Fruit fly (Drosophila melanogaster) whole organism, embryonic: ENCODE measurements around the gene RabX4.

ENCODE experiments used
- Aef1 ChIP-seq: fragments of 200-800 bp; sonication (Bioruptor generic); IDR thresholded peaks from 3 replicates; pipeline ENCODE4 v1.3.6; 2022; ENCODE audit warnings: missing biosample characterization, missing genetic modification characterization
- BEAF-32 ChIP-seq: fragments of 200-800 bp; sonication (Bioruptor generic); optimal IDR thresholded peaks from 3 replicates; lab custom pipeline; 2017; ENCODE audit warnings: missing biosample characterization, missing genetic modification characterization, mild to moderate bottlenecking, moderate library complexity, missing genetic modification reagents
- CG10565 ChIP-seq: fragments of 200-800 bp; sonication (Bioruptor generic); optimal IDR thresholded peaks from 3 replicates; lab custom pipeline; 2016; ENCODE audit warnings: missing biosample characterization, mild to moderate bottlenecking, missing genetic modification characterization
- CG11560 ChIP-seq: fragments of 200-800 bp; sonication (Bioruptor generic); IDR thresholded peaks from 3 replicates; pipeline ENCODE4 v1.3.6; 2022; ENCODE audit warnings: missing biosample characterization, missing genetic modification characterization
- CG16813 ChIP-seq: fragments of 200-800 bp; sonication (Bioruptor generic); IDR thresholded peaks from 3 replicates; pipeline ENCODE4 v1.3.6; 2022; ENCODE audit warnings: missing biosample characterization, missing genetic modification characterization; ENCODE audit not compliant: partially characterized antibody
- CG17568 ChIP-seq: fragments of 200-800 bp; sonication (Bioruptor generic); optimal IDR thresholded peaks from 2 replicates; lab custom pipeline; 2018; ENCODE audit warnings: missing biosample characterization, mild to moderate bottlenecking, missing genetic modification characterization, moderate library complexity
- CG18599 ChIP-seq: fragments of 200-800 bp; sonication (Bioruptor generic); optimal IDR thresholded peaks from 3 replicates; lab custom pipeline; 2017; ENCODE audit warnings: missing biosample characterization, missing genetic modification characterization, mild to moderate bottlenecking, moderate library complexity, missing genetic modification reagents
- CG18764 ChIP-seq: fragments of 200-800 bp; sonication (Bioruptor generic); optimal IDR thresholded peaks from 3 replicates; lab custom pipeline; 2016; ENCODE audit warnings: missing biosample characterization, missing genetic modification characterization
- CG2116 ChIP-seq: fragments of 200-800 bp; sonication (Bioruptor generic); optimal IDR thresholded peaks from 3 replicates; lab custom pipeline; 2018; ENCODE audit warnings: missing biosample characterization, mild to moderate bottlenecking, missing genetic modification characterization
- CG2875 ChIP-seq: fragments of 200-800 bp; sonication (Bioruptor generic); optimal IDR thresholded peaks from 2 replicates; lab custom pipeline; 2017; ENCODE audit warnings: missing biosample characterization, mild to moderate bottlenecking, missing genetic modification characterization, missing genetic modification reagents
- CG3281 ChIP-seq: fragments of 200-800 bp; sonication (Bioruptor generic); optimal IDR thresholded peaks from 3 replicates; lab custom pipeline; 2017; ENCODE audit warnings: missing biosample characterization, mild to moderate bottlenecking, missing genetic modification characterization
- CG3995 ChIP-seq: fragments of 200-800 bp; sonication (Bioruptor generic); optimal IDR thresholded peaks from 3 replicates; lab custom pipeline; 2016; ENCODE audit warnings: missing biosample characterization, missing genetic modification characterization
- CG4820 ChIP-seq: fragments of 200-800 bp; sonication (Bioruptor generic); optimal IDR thresholded peaks from 3 replicates; lab custom pipeline; 2016; ENCODE audit warnings: missing biosample characterization, missing genetic modification characterization
- CG6689 ChIP-seq: fragments of 200-800 bp; sonication (Bioruptor generic); IDR thresholded peaks from 2 replicates; pipeline ENCODE4 v1.3.6; 2022; ENCODE audit warnings: missing biosample characterization, missing genetic modification characterization
- CG7372 ChIP-seq: fragments of 200-800 bp; sonication (Bioruptor generic); IDR thresholded peaks from 2 replicates; pipeline ENCODE4 v1.3.6; 2022; ENCODE audit warnings: missing biosample characterization, missing genetic modification characterization
- CG7987 ChIP-seq: fragments of 200-800 bp; sonication (Bioruptor generic); optimal IDR thresholded peaks from 2 replicates; lab custom pipeline; 2018; ENCODE audit warnings: missing biosample characterization, mild to moderate bottlenecking, missing genetic modification characterization, moderate library complexity
- Drgx ChIP-seq: fragments of 200-800 bp; sonication (Bioruptor generic); IDR thresholded peaks from 2 replicates; pipeline ENCODE4 v1.3.6; 2022; ENCODE audit warnings: missing biosample characterization, missing genetic modification characterization
- Ets65A ChIP-seq: fragments of 200-800 bp; sonication (Bioruptor generic); peaks from one replicate; lab custom pipeline; 2016; ENCODE audit warnings: missing biosample characterization, missing genetic modification characterization
- Fer2 ChIP-seq: fragments of 200-800 bp; sonication (Bioruptor generic); optimal IDR thresholded peaks from 2 replicates; lab custom pipeline; 2018; ENCODE audit warnings: missing biosample characterization, mild to moderate bottlenecking, missing genetic modification characterization, moderate library complexity
- HmgZ ChIP-seq: fragments of 200-800 bp; sonication (Bioruptor generic); optimal IDR thresholded peaks from 2 replicates; lab custom pipeline; 2018; ENCODE audit warnings: missing biosample characterization, mild to moderate bottlenecking, missing genetic modification characterization
- Hr39 ChIP-seq: fragments of >200 bp; optimal IDR thresholded peaks from 2 replicates; lab custom pipeline; 2017
- Kr ChIP-seq: fragments of 200-800 bp; sonication (Bioruptor generic); optimal IDR thresholded peaks from 2 replicates; lab custom pipeline; 2017; ENCODE audit warnings: missing biosample characterization, mild to moderate bottlenecking, missing genetic modification characterization
- Nf-YC ChIP-seq: fragments of 200-800 bp; optimal IDR thresholded peaks from 3 replicates; lab custom pipeline; 2019; ENCODE audit warnings: missing biosample characterization, mild to moderate bottlenecking, missing genetic modification characterization, moderate library complexity
- Oaz ChIP-seq: fragments of 200-800 bp; sonication (Bioruptor generic); IDR thresholded peaks from 2 replicates; pipeline ENCODE4 v1.3.6; 2022; ENCODE audit warnings: missing biosample characterization, missing genetic modification characterization
- Opbp ChIP-seq: fragments of 200-800 bp; sonication (Bioruptor generic); IDR thresholded peaks from 3 replicates; pipeline ENCODE4 v1.3.6; 2022; ENCODE audit warnings: missing biosample characterization, missing genetic modification characterization; ENCODE audit not compliant: partially characterized antibody
- Poxn ChIP-seq: fragments of 200-800 bp; sonication (Bioruptor generic); IDR thresholded peaks from 2 replicates; pipeline ENCODE4 v1.3.6; 2022; ENCODE audit warnings: missing biosample characterization, missing genetic modification characterization
- Spps ChIP-seq: fragments of 200-800 bp; sonication (Bioruptor generic); optimal IDR thresholded peaks from 2 replicates; lab custom pipeline; 2018; ENCODE audit warnings: missing biosample characterization, mild to moderate bottlenecking, missing genetic modification characterization
- Xbp1 ChIP-seq: fragments of 200-800 bp; sonication (Bioruptor generic); optimal IDR thresholded peaks from 3 replicates; lab custom pipeline; 2016; ENCODE audit warnings: missing biosample characterization, mild to moderate bottlenecking, missing genetic modification characterization
- abd-A ChIP-seq: fragments of 200-800 bp; sonication (Bioruptor generic); optimal IDR thresholded peaks from 3 replicates; lab custom pipeline; 2019; ENCODE audit warnings: missing biosample characterization, mild to moderate bottlenecking, missing genetic modification characterization, moderate library complexity
- ato ChIP-seq: fragments of 200-800 bp; sonication (Bioruptor generic); IDR thresholded peaks from 2 replicates; pipeline ENCODE4 v1.3.6; 2022; ENCODE audit warnings: missing biosample characterization, missing genetic modification characterization; ENCODE audit not compliant: partially characterized antibody
- bowl ChIP-seq: fragments of 200-800 bp; sonication (Bioruptor generic); IDR thresholded peaks from 2 replicates; pipeline ENCODE4 v1.3.6; 2022; ENCODE audit warnings: missing biosample characterization, missing genetic modification characterization
- ci ChIP-seq: fragments of 200-800 bp; sonication (Bioruptor generic); IDR thresholded peaks from 3 replicates; pipeline ENCODE4 v1.3.6; 2022; ENCODE audit warnings: missing biosample characterization, missing genetic modification characterization
- esg ChIP-seq: fragments of 200-800 bp; sonication (Bioruptor generic); conservative IDR thresholded peaks from 2 replicates; pipeline ENCODE4 v1.3.6; 2022; ENCODE audit warnings: missing biosample characterization, missing genetic modification characterization
- fu2 ChIP-seq: fragments of 200-800 bp; sonication (Bioruptor generic); optimal IDR thresholded peaks from 2 replicates; lab custom pipeline; 2016; ENCODE audit warnings: missing biosample characterization, missing genetic modification characterization
- hb ChIP-seq: fragments of 200-800 bp; sonication (Bioruptor generic); IDR thresholded peaks from 3 replicates; pipeline ENCODE4 v1.3.6; 2022; ENCODE audit warnings: missing biosample characterization, missing genetic modification characterization; ENCODE audit not compliant: partially characterized antibody
- hbn ChIP-seq: fragments of 200-800 bp; sonication (Bioruptor generic); IDR thresholded peaks from 2 replicates; pipeline ENCODE4 v1.3.6; 2022; ENCODE audit warnings: missing biosample characterization, missing genetic modification characterization; ENCODE audit not compliant: partially characterized antibody
- ind ChIP-seq: fragments of 200-800 bp; sonication (Bioruptor generic); optimal IDR thresholded peaks from 3 replicates; lab custom pipeline; 2016; ENCODE audit warnings: missing biosample characterization, missing genetic modification characterization
- jumu ChIP-seq: fragments of 200-800 bp; sonication (Bioruptor generic); optimal IDR thresholded peaks from 3 replicates; lab custom pipeline; 2016; ENCODE audit warnings: missing biosample characterization, missing genetic modification characterization
- lilli ChIP-seq: fragments of 200-800 bp; sonication (Bioruptor generic); optimal IDR thresholded peaks from 3 replicates; lab custom pipeline; 2016; ENCODE audit warnings: missing biosample characterization, missing genetic modification characterization
- nmo ChIP-seq: fragments of 200-800 bp; sonication (Bioruptor generic); optimal IDR thresholded peaks from 2 replicates; lab custom pipeline; 2018; ENCODE audit warnings: missing biosample characterization, mild to moderate bottlenecking, missing genetic modification characterization, moderate library complexity
- pan ChIP-seq, 4 experiments: fragments of >200 bp in 3 of 4; fragments of 200-800 bp in 1 of 4; sonication (Bioruptor generic) in 1 of 4; optimal IDR thresholded peaks in 3 of 4; IDR thresholded peaks in 1 of 4; 2 replicates each; pipeline versions ENCODE4 v1.3.6 to Lab custom; 2017 to 2022; ENCODE audit warnings: missing biosample characterization in 2 of 4, missing genetic modification characterization in 2 of 4, mixed read lengths in 1 of 4
- pb ChIP-seq: fragments of 200-800 bp; sonication (Bioruptor generic); optimal IDR thresholded peaks from 3 replicates; lab custom pipeline; 2016; ENCODE audit warnings: missing biosample characterization, missing genetic modification characterization
- row ChIP-seq: fragments of 200-800 bp; sonication (Bioruptor generic); IDR thresholded peaks from 3 replicates; pipeline ENCODE4 v1.3.6; 2022; ENCODE audit warnings: missing biosample characterization, missing genetic modification characterization
- salm ChIP-seq: fragments of 200-800 bp; sonication (Bioruptor generic); optimal IDR thresholded peaks from 2 replicates; lab custom pipeline; 2018; ENCODE audit warnings: missing biosample characterization, mild to moderate bottlenecking, missing genetic modification characterization
- sens ChIP-seq: fragments of 200-800 bp; sonication (Bioruptor generic); peaks from one replicate; lab custom pipeline; 2016; ENCODE audit warnings: missing biosample characterization, missing genetic modification characterization
- so ChIP-seq: fragments of 200-800 bp; sonication (Bioruptor generic); IDR thresholded peaks from 3 replicates; pipeline ENCODE4 v1.3.6; 2022; ENCODE audit warnings: missing biosample characterization, missing genetic modification characterization
- ssp ChIP-seq: fragments of 200-800 bp; sonication (Bioruptor generic); IDR thresholded peaks from 2 replicates; pipeline ENCODE4 v1.3.6; 2022; ENCODE audit warnings: missing biosample characterization, missing genetic modification characterization
- tap ChIP-seq: fragments of 200-800 bp; optimal IDR thresholded peaks from 3 replicates; lab custom pipeline; 2019; ENCODE audit warnings: missing biosample characterization, mild to moderate bottlenecking, missing genetic modification characterization, moderate library complexity
- zf30C ChIP-seq: fragments of 200-800 bp; sonication (Bioruptor generic); optimal IDR thresholded peaks from 3 replicates; lab custom pipeline; 2018; ENCODE audit warnings: missing biosample characterization, mild to moderate bottlenecking, missing genetic modification characterization

The RabX4 gene

dm6 chr3R:24816993-24817854 lies 11.0 kb downstream of the RabX4 start, which contains the start of the genes CG5808 and Saf-B (continued):
- TF ChIP-seq salm (tag; lab: Kevin White, UChicago) (no peak), CG16813 (GFP tag; lab: Robert Waterston, UW) (peak; percentile 90), CG17568 (GFP tag; lab: Kevin White, UChicago) (no peak), CG18599 (GFP tag; lab: Kevin White, UChicago) (no peak), pan (optimal IDR thresholded peaks at IDR 0.05; lab: Kevin White, UChicago) (no peak), pan (GFP tag; optimal IDR thresholded peaks at IDR 0.05 in 1 of 2, IDR thresholded peaks at IDR 0.05 in 1 of 2) (peak in 1 of 2 experiments; percentile 63), hb (peak; percentile 85), ind (GFP tag; lab: Kevin White, UChicago) (peak; percentile 72), lilli (GFP tag; lab: Kevin White, UChicago) (peak; percentile 38), Aef1 (peak; percentile 42), abd-A (tag; lab: Kevin White, UChicago) (no peak), CG6689 (peak; percentile 70), jumu (no peak), CG10565 (GFP tag; lab: Kevin White, UChicago) (no peak), CG18764 (no peak), CG2875 (GFP tag; lab: Kevin White, UChicago) (no peak), Drgx (GFP tag; lab: Robert Waterston, UW) (no peak), Hr39 (no peak), Xbp1 (peak; percentile 39), hbn (GFP tag; lab: Robert Waterston, UW) (peak; percentile 67), HmgZ (tag; lab: Kevin White, UChicago) (no peak), CG3281 (GFP tag; lab: Kevin White, UChicago) (no peak), CG7987 (no peak), nmo (GFP tag; lab: Kevin White, UChicago) (peak; percentile 85), esg (peak; percentile 33; the same call in 1 of the 2 replicates), CG3995 (GFP tag; lab: Kevin White, UChicago) (peak; percentile 54), Ets65A (GFP tag; lab: Kevin White, UChicago) (peak; percentile 93), pb (no peak), bowl (GFP tag; lab: Robert Waterston, UW) (no peak; the same call in 1 of the 2 replicates), CG4820 (GFP tag; lab: Kevin White, UChicago) (peak; percentile 62), ci (no peak), ssp (GFP tag; lab: Robert Waterston, UW) (peak; percentile 66), row (peak; percentile 83), CG7372 (GFP tag; lab: Robert Waterston, UW) (no peak), so (GFP tag; lab: Robert Waterston, UW) (no peak), Fer2 (tag; lab: Kevin White, UChicago) (no peak), Poxn (GFP tag; lab: Robert Waterston, UW) (no peak), Kr (GFP tag; lab: Kevin White, UChicago) (no peak), tap (no peak), sens (peak; percentile 36), CG2116 (GFP tag; lab: Kevin White, UChicago) (peak; percentile 79), CG11560 (tag; lab: Robert Waterston, UW) (peak; percentile 92), fu2 (GFP tag; lab: Kevin White, UChicago) (no peak), BEAF-32 (GFP tag; lab: Kevin White, UChicago) (peak; percentile 87), Opbp (GFP tag; lab: Robert Waterston, UW) (peak; percentile 80), Spps (tag; lab: Kevin White, UChicago) (peak; percentile 8), ato (GFP tag; lab: Robert Waterston, UW) (peak; percentile 52), Nf-YC (tag; lab: Kevin White, UChicago) (no peak), Oaz (GFP tag; lab: Robert Waterston, UW) (no peak), zf30C (GFP tag; lab: Kevin White, UChicago) (no peak)
